Fruit fly (Drosophila melanogaster) whole organism, embryonic: ENCODE results near the gene CG13124.

Experiments used
- Awh ChIP-seq: fragments of 200-800 bp; sonication (Bioruptor generic); IDR thresholded peaks from 2 replicates; pipeline ENCODE4, ENCODE4 v1.3.6; 2022; ENCODE audit warnings: missing biosample characterization, missing genetic modification characterization
- BEAF-32 ChIP-seq: fragments of 200-800 bp; sonication (Bioruptor generic); optimal IDR thresholded peaks from 3 replicates; lab custom pipeline; 2017; ENCODE audit warnings: missing biosample characterization, missing genetic modification characterization, mild to moderate bottlenecking, moderate library complexity, missing genetic modification reagents
- Bgb ChIP-seq: fragments of 200-800 bp; sonication (Bioruptor generic); IDR thresholded peaks from 2 replicates; pipeline ENCODE4 v1.3.6; 2022; ENCODE audit warnings: missing biosample characterization, missing genetic modification characterization; ENCODE audit not compliant: partially characterized antibody
- CG11695 ChIP-seq: fragments of 200-800 bp; sonication (Bioruptor generic); IDR thresholded peaks from 3 replicates; pipeline ENCODE4 v1.3.6; 2022; ENCODE audit warnings: missing biosample characterization, missing genetic modification characterization
- CG11723 ChIP-seq: fragments of 200-800 bp; sonication (Bioruptor generic); optimal IDR thresholded peaks from 2 replicates; lab custom pipeline; 2017; ENCODE audit warnings: missing biosample characterization, mild to moderate bottlenecking, missing genetic modification characterization
- CG14667 ChIP-seq: fragments of 200-800 bp; sonication (Bioruptor generic); IDR thresholded peaks from 2 replicates; pipeline ENCODE4 v1.3.6; 2022; ENCODE audit warnings: missing biosample characterization, missing genetic modification characterization
- CG14965 ChIP-seq: fragments of 200-800 bp; sonication (Bioruptor generic); optimal IDR thresholded peaks from 2 replicates; lab custom pipeline; 2016; ENCODE audit warnings: missing biosample characterization, missing genetic modification characterization, borderline replicate concordance
- CG15073 ChIP-seq: fragments of 200-800 bp; sonication (Bioruptor generic); optimal IDR thresholded peaks from 2 replicates; lab custom pipeline; 2016; ENCODE audit warnings: missing biosample characterization, missing genetic modification characterization
- CG15514 ChIP-seq: fragments of 200-800 bp; sonication (Bioruptor generic); optimal IDR thresholded peaks from 3 replicates; lab custom pipeline; 2017; ENCODE audit warnings: missing biosample characterization, missing genetic modification characterization, mild to moderate bottlenecking, moderate library complexity, missing genetic modification reagents
- CG1603 ChIP-seq: fragments of 200-800 bp; sonication (Bioruptor generic); optimal IDR thresholded peaks from 2 replicates; lab custom pipeline; 2019; ENCODE audit warnings: missing biosample characterization, mild to moderate bottlenecking, missing genetic modification characterization, moderate library complexity
- CG16863 ChIP-seq: fragments of 200-800 bp; sonication (Bioruptor generic); optimal IDR thresholded peaks from 3 replicates; lab custom pipeline; 2016; ENCODE audit warnings: missing biosample characterization, missing genetic modification characterization
- CG17186 ChIP-seq: fragments of 200-800 bp; sonication (Bioruptor generic); optimal IDR thresholded peaks from 3 replicates; lab custom pipeline; 2017; ENCODE audit warnings: missing biosample characterization, missing genetic modification reagents, missing genetic modification characterization
- CG18599 ChIP-seq: fragments of 200-800 bp; sonication (Bioruptor generic); optimal IDR thresholded peaks from 3 replicates; lab custom pipeline; 2017; ENCODE audit warnings: missing biosample characterization, missing genetic modification characterization, mild to moderate bottlenecking, moderate library complexity, missing genetic modification reagents
- CG31388 ChIP-seq: fragments of 200-800 bp; sonication (Bioruptor generic); optimal IDR thresholded peaks from 2 replicates; lab custom pipeline; 2016; ENCODE audit warnings: missing biosample characterization, missing genetic modification characterization
- CG3847 ChIP-seq: fragments of 200-800 bp; sonication (Bioruptor generic); IDR thresholded peaks from 2 replicates; pipeline ENCODE4 v1.3.6; 2022; ENCODE audit warnings: missing biosample characterization, missing genetic modification characterization
- CG9876 ChIP-seq: fragments of 200-800 bp; sonication (Bioruptor generic); optimal IDR thresholded peaks from 2 replicates; lab custom pipeline; 2016; ENCODE audit warnings: missing biosample characterization, missing genetic modification characterization
- Deaf1 ChIP-seq: fragments of 200-800 bp; optimal IDR thresholded peaks from 3 replicates; lab custom pipeline; 2019; ENCODE audit warnings: missing biosample characterization, mild to moderate bottlenecking, missing genetic modification characterization, moderate library complexity
- Dip3 ChIP-seq: fragments of 200-800 bp; sonication (Bioruptor generic); optimal IDR thresholded peaks from 3 replicates; lab custom pipeline; 2016; ENCODE audit warnings: missing biosample characterization, missing genetic modification characterization
- Dll ChIP-seq: fragments of 200-800 bp; sonication (Bioruptor generic); IDR thresholded peaks from 4 replicates; pipeline ENCODE4 v1.3.6; 2022; ENCODE audit warnings: missing biosample characterization, missing genetic modification characterization; ENCODE audit not compliant: partially characterized antibody
- H15 ChIP-seq: fragments of 200-800 bp; sonication (Bioruptor generic); IDR thresholded peaks from 3 replicates; pipeline ENCODE4 v1.3.6; 2022; ENCODE audit warnings: missing biosample characterization, missing genetic modification characterization
- HLH54F ChIP-seq: fragments of 200-800 bp; sonication (Bioruptor generic); optimal IDR thresholded peaks from 3 replicates; lab custom pipeline; 2016; ENCODE audit warnings: missing biosample characterization, missing genetic modification characterization
- Jarid2 ChIP-seq: fragments of 200-800 bp; sonication (Bioruptor generic); optimal IDR thresholded peaks from 3 replicates; lab custom pipeline; 2017; ENCODE audit warnings: mild to moderate bottlenecking, missing biosample characterization, missing genetic modification reagents, missing genetic modification characterization
- MTF-1 ChIP-seq: fragments of 200-800 bp; sonication (Bioruptor generic); optimal IDR thresholded peaks from 2 replicates; lab custom pipeline; 2018; ENCODE audit warnings: missing biosample characterization, mild to moderate bottlenecking, missing genetic modification characterization, borderline replicate concordance
- Nf-YA ChIP-seq: fragments of 200-800 bp; sonication (Bioruptor generic); IDR thresholded peaks from 2 replicates; pipeline ENCODE4 v1.3.6; 2022; ENCODE audit warnings: missing biosample characterization, missing genetic modification characterization
- Ptx1 ChIP-seq: fragments of 200-800 bp; sonication (Bioruptor generic); IDR thresholded peaks from 2 replicates; pipeline ENCODE4 v1.3.6; 2022; ENCODE audit warnings: missing biosample characterization, missing genetic modification characterization
- Sin3A ChIP-seq: fragments of >200 bp; optimal IDR thresholded peaks from 2 replicates; lab custom pipeline; 2018
- Sox100B ChIP-seq: fragments of 200-800 bp; sonication (Bioruptor generic); optimal IDR thresholded peaks from 3 replicates; lab custom pipeline; 2018; ENCODE audit warnings: missing biosample characterization, mild to moderate bottlenecking, missing genetic modification characterization
- Sox102F ChIP-seq: fragments of 200-800 bp; sonication (Bioruptor generic); optimal IDR thresholded peaks from 2 replicates; lab custom pipeline; 2018; ENCODE audit warnings: missing biosample characterization, mild to moderate bottlenecking, missing genetic modification characterization, moderate library complexity
- Spps ChIP-seq: fragments of 200-800 bp; sonication (Bioruptor generic); optimal IDR thresholded peaks from 2 replicates; lab custom pipeline; 2018; ENCODE audit warnings: missing biosample characterization, mild to moderate bottlenecking, missing genetic modification characterization
- ac ChIP-seq: fragments of 200-800 bp; sonication (Bioruptor generic); optimal IDR thresholded peaks from 3 replicates; lab custom pipeline; 2017; ENCODE audit warnings: missing biosample characterization, mild to moderate bottlenecking, missing genetic modification characterization
- az2 ChIP-seq: fragments of 200-800 bp; sonication (Bioruptor generic); optimal IDR thresholded peaks from 3 replicates; lab custom pipeline; 2016; ENCODE audit warnings: missing biosample characterization, missing genetic modification characterization
- bbx ChIP-seq: fragments of 200-800 bp; sonication (Bioruptor generic); IDR thresholded peaks from 2 replicates; pipeline ENCODE4 v1.3.6; 2022; ENCODE audit warnings: missing biosample characterization, missing genetic modification characterization; ENCODE audit not compliant: partially characterized antibody
- br ChIP-seq: fragments of >200 bp; optimal IDR thresholded peaks from 2 replicates; lab custom pipeline; 2017
- exex ChIP-seq: fragments of 200-800 bp; sonication (Bioruptor generic); optimal IDR thresholded peaks from 4 replicates; lab custom pipeline; 2018; ENCODE audit warnings: missing biosample characterization, mild to moderate bottlenecking, missing genetic modification characterization, moderate library complexity
- fd64A ChIP-seq: fragments of 200-800 bp; sonication (Bioruptor generic); optimal IDR thresholded peaks from 3 replicates; lab custom pipeline; 2018; ENCODE audit warnings: missing biosample characterization, mild to moderate bottlenecking, missing genetic modification characterization
- gcm ChIP-seq: fragments of 200-800 bp; sonication (Bioruptor generic); optimal IDR thresholded peaks from 2 replicates; lab custom pipeline; 2019; ENCODE audit warnings: missing biosample characterization, mild to moderate bottlenecking, missing genetic modification characterization, moderate library complexity
- gfzf ChIP-seq: fragments of 200-800 bp; sonication (Bioruptor generic); optimal IDR thresholded peaks from 2 replicates; lab custom pipeline; 2016; ENCODE audit warnings: missing biosample characterization, mild to moderate bottlenecking, missing genetic modification characterization, moderate library complexity
- h ChIP-seq: fragments of >200 bp; optimal IDR thresholded peaks from 2 replicates; lab custom pipeline; 2017
- hbn ChIP-seq: fragments of 200-800 bp; sonication (Bioruptor generic); IDR thresholded peaks from 2 replicates; pipeline ENCODE4 v1.3.6; 2022; ENCODE audit warnings: missing biosample characterization, missing genetic modification characterization; ENCODE audit not compliant: partially characterized antibody
- jigr1 ChIP-seq: fragments of 200-800 bp; sonication (Bioruptor generic); IDR thresholded peaks from 3 replicates; pipeline ENCODE4 v1.3.6; 2022; ENCODE audit warnings: missing biosample characterization, missing genetic modification characterization
- odd ChIP-seq: fragments of 200-800 bp; sonication (Bioruptor generic); optimal IDR thresholded peaks from 2 replicates; lab custom pipeline; 2017; ENCODE audit warnings: missing biosample characterization, mild to moderate bottlenecking, missing genetic modification characterization
- otp ChIP-seq: fragments of 200-800 bp; sonication (Bioruptor generic); IDR thresholded peaks from 3 replicates; pipeline ENCODE4, ENCODE4 v1.3.6; 2022; ENCODE audit warnings: missing biosample characterization, missing genetic modification characterization
- pfk ChIP-seq: fragments of 200-800 bp; sonication (Bioruptor generic); optimal IDR thresholded peaks from 2 replicates; lab custom pipeline; 2018; ENCODE audit warnings: missing biosample characterization, mild to moderate bottlenecking, missing genetic modification characterization, moderate library complexity
- repo ChIP-seq: fragments of 200-800 bp; sonication (Bioruptor generic); optimal IDR thresholded peaks from 2 replicates; lab custom pipeline; 2016; ENCODE audit warnings: missing biosample characterization, missing genetic modification characterization
- ro ChIP-seq: fragments of 200-800 bp; sonication (Bioruptor generic); IDR thresholded peaks from 2 replicates; pipeline ENCODE4 v1.3.6; 2022; ENCODE audit warnings: missing biosample characterization, missing genetic modification characterization
- seq ChIP-seq: fragments of 200-800 bp; sonication (Bioruptor generic); IDR thresholded peaks from 2 replicates; pipeline ENCODE4 v1.3.6; 2022; ENCODE audit warnings: missing biosample characterization, missing genetic modification characterization
- slbo ChIP-seq: fragments of 200-800 bp; sonication (Bioruptor generic); IDR thresholded peaks from 2 replicates; pipeline ENCODE4 v1.3.6; 2022; ENCODE audit warnings: missing biosample characterization, missing genetic modification characterization
- slou ChIP-seq: fragments of 200-800 bp; sonication (Bioruptor generic); optimal IDR thresholded peaks from 3 replicates; lab custom pipeline; 2016; ENCODE audit warnings: missing biosample characterization, missing genetic modification characterization
- so ChIP-seq: fragments of 200-800 bp; sonication (Bioruptor generic); IDR thresholded peaks from 3 replicates; pipeline ENCODE4 v1.3.6; 2022; ENCODE audit warnings: missing biosample characterization, missing genetic modification characterization
- trem ChIP-seq: fragments of 200-800 bp; optimal IDR thresholded peaks from 3 replicates; lab custom pipeline; 2019; ENCODE audit warnings: missing biosample characterization, mild to moderate bottlenecking, missing genetic modification characterization, moderate library complexity
- tup ChIP-seq: fragments of 200-800 bp; sonication (Bioruptor generic); optimal IDR thresholded peaks from 2 replicates; lab custom pipeline; 2016; ENCODE audit warnings: missing biosample characterization, mild to moderate bottlenecking, missing genetic modification characterization, moderate library complexity
- vfl ChIP-seq: fragments of 200-800 bp; sonication (Bioruptor generic); optimal IDR thresholded peaks from 2 replicates; lab custom pipeline; 2016; ENCODE audit warnings: missing biosample characterization, missing genetic modification characterization

CG13124 gene

DNA sequence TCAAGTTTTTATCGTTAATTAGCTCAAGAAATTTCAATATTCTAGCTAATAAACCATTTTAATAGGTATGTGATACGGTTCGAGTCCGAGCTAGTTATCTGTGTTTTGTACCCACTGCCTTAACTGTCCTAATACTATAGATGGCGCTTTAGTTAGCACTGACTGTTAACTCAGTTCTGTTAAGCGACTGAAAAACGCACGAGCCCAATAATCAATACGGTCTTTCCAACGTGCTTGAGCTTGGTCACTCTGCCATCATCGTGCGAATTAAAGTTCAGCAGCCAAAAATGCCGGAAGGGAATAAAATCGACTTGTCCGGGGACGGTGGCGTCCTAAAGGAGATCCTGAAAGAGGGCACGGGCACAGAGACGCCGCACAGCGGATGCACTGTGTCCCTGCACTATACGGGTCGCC, 20.6 kb downstream of the CG13124 start, which contains the start of gene Fkbp59 (continued):
- peak; percentile 31; the same call in 1 of the 2 replicates for TF ChIP-seq slbo (GFP tag; lab: Robert Waterston, UW)
- TF ChIP-seq Ptx1 (GFP tag; lab: Robert Waterston, UW), result no peak
- TF ChIP-seq bbx (GFP tag; lab: Robert Waterston, UW), result peak; percentile 82
- no peak for TF ChIP-seq Nf-YA (GFP tag; lab: Robert Waterston, UW)
- peak; percentile 92 for TF ChIP-seq MTF-1 (GFP tag; lab: Kevin White, UChicago)
- no peak for TF ChIP-seq Jarid2 (GFP tag; lab: Kevin White, UChicago)
- no peak for TF ChIP-seq Dip3 (GFP tag; lab: Kevin White, UChicago)
- no peak for TF ChIP-seq az2 (GFP tag; lab: Kevin White, UChicago)
- no peak for TF ChIP-seq hbn (GFP tag; lab: Robert Waterston, UW)
- TF ChIP-seq seq (GFP tag; lab: Robert Waterston, UW), result no peak
- no peak for TF ChIP-seq CG11723 (GFP tag; lab: Kevin White, UChicago)
- TF ChIP-seq Deaf1 (tag; lab: Kevin White, UChicago), result peak; percentile 6
- peak; percentile 27 for TF ChIP-seq trem (tag; lab: Kevin White, UChicago)
- TF ChIP-seq slou (GFP tag; lab: Kevin White, UChicago), result no peak
- no peak for TF ChIP-seq ac
- TF ChIP-seq HLH54F (GFP tag; lab: Kevin White, UChicago), result no peak
- no peak for TF ChIP-seq fd64A (GFP tag; lab: Kevin White, UChicago)
- TF ChIP-seq tup (GFP tag; lab: Kevin White, UChicago), result no peak
- TF ChIP-seq Awh, result no peak
- no peak for TF ChIP-seq exex (tag; lab: Kevin White, UChicago)
- peak; percentile 32 for TF ChIP-seq BEAF-32
- no peak for TF ChIP-seq repo (GFP tag; lab: Kevin White, UChicago)
- TF ChIP-seq CG18599 (GFP tag; lab: Kevin White, UChicago), result no peak
- no peak for TF ChIP-seq br (lab: Kevin White, UChicago)
- no peak for TF ChIP-seq Sox100B
- peak; percentile 63 for TF ChIP-seq CG1603 (tag; lab: Kevin White, UChicago)
- TF ChIP-seq H15 (GFP tag; lab: Robert Waterston, UW), result no peak
- peak; percentile 33 for TF ChIP-seq CG15514
- TF ChIP-seq CG17186 (GFP tag; lab: Kevin White, UChicago), result peak; percentile 76
- TF ChIP-seq Sox102F (GFP tag; lab: Kevin White, UChicago), result no peak
- TF ChIP-seq CG16863 (GFP tag; lab: Kevin White, UChicago), result no peak
- TF ChIP-seq CG3847 (GFP tag; lab: Robert Waterston, UW), result peak; percentile 21; the same call in 1 of the 2 replicates
- TF ChIP-seq gfzf (GFP tag; lab: Kevin White, UChicago), result peak; percentile 85
- TF ChIP-seq ro (GFP tag; lab: Robert Waterston, UW), result no peak
- TF ChIP-seq h, result no peak
- TF ChIP-seq CG9876 (GFP tag; lab: Kevin White, UChicago), result no peak
- no peak for TF ChIP-seq CG15073 (GFP tag; lab: Kevin White, UChicago)
- TF ChIP-seq Spps (tag; lab: Kevin White, UChicago), result no peak
- no peak for TF ChIP-seq odd (GFP tag; lab: Kevin White, UChicago)
- no peak for TF ChIP-seq jigr1 (GFP tag; lab: Robert Waterston, UW)
- TF ChIP-seq vfl (GFP tag; lab: Kevin White, UChicago), result no peak
- no peak for TF ChIP-seq Sin3A (lab: Kevin White, UChicago)
- TF ChIP-seq CG31388 (GFP tag; lab: Kevin White, UChicago), result no peak
- TF ChIP-seq so (GFP tag; lab: Robert Waterston, UW), result no peak
- TF ChIP-seq pfk, result no peak
- no peak for TF ChIP-seq CG14965
- no peak for TF ChIP-seq gcm (GFP tag; lab: Kevin White, UChicago)
- peak; percentile 97 for TF ChIP-seq Bgb (GFP tag; lab: Robert Waterston, UW)
- no peak for TF ChIP-seq CG14667 (GFP tag; lab: Robert Waterston, UW)
- peak; percentile 62; the same call in 3 of the 4 replicates for TF ChIP-seq Dll (GFP tag; lab: Robert Waterston, UW)
- TF ChIP-seq otp (GFP tag; lab: Robert Waterston, UW), result no peak
- no peak for TF ChIP-seq CG11695 (GFP tag; lab: Robert Waterston, UW)
